Fruit fly (Drosophila melanogaster): ENCODE results near the gene yata.

yata gene

dm6 chr3R:29724745-29725144, 24.3 kb upstream of the yata start, which contains the start of the genes Naa40 and CG18731 (continued):
- TF ChIP-seq sens (GFP tag) (peak; percentile 60), ab (GFP tag; optimal IDR thresholded peaks at IDR 0.05) (no peak), CG13624 (GFP tag; optimal IDR thresholded peaks at IDR 0.05) (peak; percentile 3), TFAM (GFP tag; optimal IDR thresholded peaks at IDR 0.05) (no peak), HmgD (GFP tag; optimal IDR thresholded peaks at IDR 0.05) (no peak), Dp (GFP tag; optimal IDR thresholded peaks at IDR 0.05) (peak; percentile 75), hb (GFP tag; IDR thresholded peaks at IDR 0.05; ENCODE audit: partially characterized antibody) (no peak), tll (GFP tag; optimal IDR thresholded peaks at IDR 0.05) (no peak), Fer2 (tag; optimal IDR thresholded peaks at IDR 0.05) (no peak), tna (GFP tag; IDR thresholded peaks at IDR 0.05; ENCODE audit: partially characterized antibody) (0 out of 2 replicates have a peak, but pooled peaks have one; percentile 38), az2 (GFP tag; optimal IDR thresholded peaks at IDR 0.05) (no peak), HLH4C (GFP tag; IDR thresholded peaks at IDR 0.05; ENCODE audit: partially characterized antibody) (peak; percentile 48), Med (GFP tag) (peak; percentile 61), bigmax (GFP tag; optimal IDR thresholded peaks at IDR 0.05) (no peak), dmrt11E (tag; optimal IDR thresholded peaks at IDR 0.05) (no peak), ase (GFP tag; IDR thresholded peaks at IDR 0.05) (no peak), run (tag; optimal IDR thresholded peaks at IDR 0.05) (no peak), CG12942 (GFP tag; optimal IDR thresholded peaks at IDR 0.05) (no peak), pzg (GFP tag; optimal IDR thresholded peaks at IDR 0.05) (peak; percentile 63), CG17328 (GFP tag; IDR thresholded peaks at IDR 0.05) (no peak), BtbVII (GFP tag; optimal IDR thresholded peaks at IDR 0.05) (no peak), CG18011 (GFP tag; optimal IDR thresholded peaks at IDR 0.05) (no peak), Scr (GFP tag; IDR thresholded peaks at IDR 0.05; ENCODE audit: partially characterized antibody) (peak; percentile 71), pnt (GFP tag; optimal IDR thresholded peaks at IDR 0.05) (no peak), E2f1 (GFP tag; IDR thresholded peaks at IDR 0.05) (peak; percentile 73), PHDP (tag; optimal IDR thresholded peaks at IDR 0.05) (no peak), CG1603 (tag; optimal IDR thresholded peaks at IDR 0.05) (peak; percentile 44), ham (GFP tag; IDR thresholded peaks at IDR 0.05) (no peak), chif (GFP tag; optimal IDR thresholded peaks at IDR 0.05) (no peak), Hr3 (GFP tag; optimal IDR thresholded peaks at IDR 0.05) (no peak), knrl (GFP tag; IDR thresholded peaks at IDR 0.05; ENCODE audit: partially characterized antibody) (peak; percentile 65), CG6272 (GFP tag; IDR thresholded peaks at IDR 0.05) (peak; percentile 38; the same call in 1 of the 2 replicates), CG15073 (GFP tag; optimal IDR thresholded peaks at IDR 0.05) (no peak), Sin3A (optimal IDR thresholded peaks at IDR 0.05) (peak; percentile 17), BEAF-32 (GFP tag; optimal IDR thresholded peaks at IDR 0.05) (peak; percentile 79), CG5245 (GFP tag; optimal IDR thresholded peaks at IDR 0.05) (no peak), grau (tag; optimal IDR thresholded peaks at IDR 0.05) (no peak), CG9797 (GFP tag; optimal IDR thresholded peaks at IDR 0.05) (peak; percentile 42), ken (GFP tag; IDR thresholded peaks at IDR 0.05) (no peak), CG14014 (GFP tag; IDR thresholded peaks at IDR 0.05) (no peak), trem (tag; optimal IDR thresholded peaks at IDR 0.05) (peak; percentile 23)

Measured in whole organism, embryonic.